Fruit fly (Drosophila melanogaster) whole organism, embryonic: ENCODE data around the gene CG46308.

ENCODE experiments used
- Abd-B ChIP-seq: fragments of 200-800 bp; sonication (Bioruptor generic); optimal IDR thresholded peaks from 2 replicates; lab custom pipeline; 2018; ENCODE audit warnings: missing biosample characterization, mild to moderate bottlenecking, missing genetic modification characterization, moderate library complexity
- CG10959 ChIP-seq: fragments of 200-800 bp; sonication (Bioruptor generic); IDR thresholded peaks from 2 replicates; pipeline ENCODE4 v1.3.6; 2022; ENCODE audit warnings: missing biosample characterization, missing genetic modification characterization
- CG11085 ChIP-seq: fragments of 200-800 bp; sonication (Bioruptor generic); IDR thresholded peaks from 2 replicates; pipeline ENCODE4 v1.3.6; 2022; ENCODE audit warnings: missing biosample characterization, missing genetic modification characterization
- CG12299 ChIP-seq: fragments of 200-800 bp; sonication (Bioruptor generic); optimal IDR thresholded peaks from 2 replicates; lab custom pipeline; 2018; ENCODE audit warnings: missing biosample characterization, mild to moderate bottlenecking, missing genetic modification characterization
- CG13894 ChIP-seq: fragments of 200-800 bp; sonication (Bioruptor generic); optimal IDR thresholded peaks from 3 replicates; lab custom pipeline; 2018; ENCODE audit warnings: missing biosample characterization, mild to moderate bottlenecking, missing genetic modification characterization, moderate library complexity
- CG14050 ChIP-seq: fragments of 200-800 bp; sonication (Bioruptor generic); IDR thresholded peaks from 3 replicates; pipeline ENCODE4 v1.3.6; 2022; ENCODE audit warnings: missing biosample characterization, missing genetic modification characterization
- CG16813 ChIP-seq: fragments of 200-800 bp; sonication (Bioruptor generic); IDR thresholded peaks from 3 replicates; pipeline ENCODE4 v1.3.6; 2022; ENCODE audit warnings: missing biosample characterization, missing genetic modification characterization; ENCODE audit not compliant: partially characterized antibody
- CG1832 ChIP-seq: fragments of 200-800 bp; sonication (Bioruptor generic); optimal IDR thresholded peaks from 2 replicates; lab custom pipeline; 2017; ENCODE audit warnings: missing biosample characterization, mild to moderate bottlenecking, missing genetic modification characterization, inconsistent platforms
- CG2199 ChIP-seq: fragments of 200-800 bp; sonication (Bioruptor generic); IDR thresholded peaks from 3 replicates; pipeline ENCODE4 v1.3.6; 2022; ENCODE audit warnings: missing biosample characterization, missing genetic modification characterization
- CG2712 ChIP-seq: fragments of 200-800 bp; optimal IDR thresholded peaks from 3 replicates; lab custom pipeline; 2019; ENCODE audit warnings: missing biosample characterization, mild to moderate bottlenecking, missing genetic modification characterization, moderate library complexity
- CG3407 ChIP-seq: fragments of 200-800 bp; sonication (Bioruptor generic); optimal IDR thresholded peaks from 2 replicates; lab custom pipeline; 2018; ENCODE audit warnings: missing biosample characterization, mild to moderate bottlenecking, missing genetic modification characterization
- CG34224 ChIP-seq: fragments of 200-800 bp; sonication (Bioruptor generic); IDR thresholded peaks from 3 replicates; pipeline ENCODE4 v1.3.6; 2022; ENCODE audit warnings: missing biosample characterization, missing genetic modification characterization; ENCODE audit not compliant: partially characterized antibody
- CG42726 ChIP-seq: fragments of 200-800 bp; sonication (Bioruptor generic); IDR thresholded peaks from 2 replicates; pipeline ENCODE4 v1.3.6; 2022; ENCODE audit warnings: missing biosample characterization, missing genetic modification characterization; ENCODE audit not compliant: partially characterized antibody
- CG4707 ChIP-seq: fragments of 200-800 bp; sonication (Bioruptor generic); optimal IDR thresholded peaks from 2 replicates; lab custom pipeline; 2018; ENCODE audit warnings: missing biosample characterization, mild to moderate bottlenecking, missing genetic modification characterization, moderate library complexity
- CG6791 ChIP-seq: fragments of 200-800 bp; sonication (Bioruptor generic); IDR thresholded peaks from 3 replicates; pipeline ENCODE4 v1.3.6; 2022; ENCODE audit warnings: missing biosample characterization, missing genetic modification characterization; ENCODE audit not compliant: partially characterized antibody
- CTCF ChIP-seq: fragments of 200-800 bp; sonication (Bioruptor generic); optimal IDR thresholded peaks from 2 replicates; lab custom pipeline; 2017; ENCODE audit warnings: missing biosample characterization, mild to moderate bottlenecking, missing genetic modification characterization, moderate library complexity
- Dip2 ChIP-seq: fragments of 200-800 bp; sonication (Bioruptor generic); IDR thresholded peaks from 2 replicates; pipeline ENCODE4 v1.3.6; 2022; ENCODE audit warnings: missing biosample characterization, missing genetic modification characterization
- Doc2 ChIP-seq: fragments of 200-800 bp; sonication (Bioruptor generic); IDR thresholded peaks from 2 replicates; pipeline ENCODE4 v1.3.6; 2022; ENCODE audit warnings: missing biosample characterization, missing genetic modification characterization
- ERR ChIP-seq: fragments of 200-800 bp; sonication (Bioruptor generic); optimal IDR thresholded peaks from 2 replicates; lab custom pipeline; 2016; ENCODE audit warnings: missing biosample characterization, missing genetic modification characterization
- Ets65A ChIP-seq: fragments of 200-800 bp; sonication (Bioruptor generic); peaks from one replicate; lab custom pipeline; 2016; ENCODE audit warnings: missing biosample characterization, missing genetic modification characterization
- GATAe ChIP-seq: fragments of 200-800 bp; sonication (Bioruptor generic); conservative IDR thresholded peaks from 2 replicates; pipeline ENCODE4 v1.3.6; 2022; ENCODE audit warnings: missing biosample characterization, missing genetic modification characterization
- Hr51 ChIP-seq, 2 experiments: fragments of 200-800 bp; sonication (Bioruptor generic); optimal IDR thresholded peaks; 2 replicates in 1 of 2; 3 replicates in 1 of 2; lab custom pipeline; 2016 to 2018; ENCODE audit warnings: missing biosample characterization in 2 of 2, missing genetic modification characterization in 2 of 2, mild to moderate bottlenecking in 1 of 2, moderate library complexity in 1 of 2
- Pdp1 ChIP-seq, 2 experiments: fragments of 200-800 bp; sonication (Bioruptor generic); optimal IDR thresholded peaks; 3 replicates each; lab custom pipeline; 2016; ENCODE audit warnings: missing biosample characterization in 2 of 2, missing genetic modification characterization in 2 of 2, mild to moderate bottlenecking in 1 of 2, moderate library complexity in 1 of 2
- Ptx1 ChIP-seq: fragments of 200-800 bp; sonication (Bioruptor generic); IDR thresholded peaks from 2 replicates; pipeline ENCODE4 v1.3.6; 2022; ENCODE audit warnings: missing biosample characterization, missing genetic modification characterization
- Taf1 ChIP-seq: fragments of 200-800 bp; sonication (Bioruptor generic); IDR thresholded peaks from 2 replicates; pipeline ENCODE4 v1.3.6; 2022; ENCODE audit warnings: missing biosample characterization, missing genetic modification characterization
- Xbp1 ChIP-seq: fragments of 200-800 bp; sonication (Bioruptor generic); optimal IDR thresholded peaks from 3 replicates; lab custom pipeline; 2016; ENCODE audit warnings: missing biosample characterization, mild to moderate bottlenecking, missing genetic modification characterization
- amos ChIP-seq: fragments of 200-800 bp; sonication (Bioruptor generic); IDR thresholded peaks from 2 replicates; pipeline ENCODE4 v1.3.6; 2022; ENCODE audit warnings: missing biosample characterization, missing genetic modification characterization; ENCODE audit not compliant: partially characterized antibody
- aop ChIP-seq: fragments of 200-800 bp; sonication (Bioruptor generic); IDR thresholded peaks from 2 replicates; pipeline ENCODE4 v1.3.6; 2022; ENCODE audit warnings: missing biosample characterization, missing genetic modification characterization
- cato ChIP-seq: fragments of 200-800 bp; sonication (Bioruptor generic); optimal IDR thresholded peaks from 2 replicates; lab custom pipeline; 2016; ENCODE audit warnings: missing biosample characterization, missing genetic modification characterization, borderline replicate concordance
- da ChIP-seq: fragments of 200-800 bp; sonication (Bioruptor generic); optimal IDR thresholded peaks from 2 replicates; lab custom pipeline; 2016; ENCODE audit warnings: missing biosample characterization, missing genetic modification characterization
- disco-r ChIP-seq: fragments of 200-800 bp; sonication (Bioruptor generic); optimal IDR thresholded peaks from 2 replicates; lab custom pipeline; 2016; ENCODE audit warnings: missing biosample characterization, missing genetic modification characterization
- grn ChIP-seq: fragments of 200-800 bp; sonication (Bioruptor generic); optimal IDR thresholded peaks from 3 replicates; lab custom pipeline; 2017; ENCODE audit warnings: missing biosample characterization, missing genetic modification characterization
- hb ChIP-seq: fragments of 200-800 bp; sonication (Bioruptor generic); IDR thresholded peaks from 3 replicates; pipeline ENCODE4 v1.3.6; 2022; ENCODE audit warnings: missing biosample characterization, missing genetic modification characterization; ENCODE audit not compliant: partially characterized antibody
- inv ChIP-seq: fragments of 200-800 bp; sonication (Bioruptor generic); IDR thresholded peaks from 2 replicates; pipeline ENCODE4 v1.3.6; 2022; ENCODE audit warnings: missing biosample characterization, missing genetic modification characterization; ENCODE audit not compliant: partially characterized antibody
- jumu ChIP-seq: fragments of 200-800 bp; sonication (Bioruptor generic); optimal IDR thresholded peaks from 3 replicates; lab custom pipeline; 2016; ENCODE audit warnings: missing biosample characterization, missing genetic modification characterization
- knrl ChIP-seq: fragments of 200-800 bp; sonication (Bioruptor generic); IDR thresholded peaks from 3 replicates; pipeline ENCODE4 v1.3.6; 2022; ENCODE audit warnings: missing biosample characterization, missing genetic modification characterization; ENCODE audit not compliant: partially characterized antibody
- mld ChIP-seq: fragments of 200-800 bp; sonication (Bioruptor generic); IDR thresholded peaks from 3 replicates; pipeline ENCODE4 v1.3.6; 2022; ENCODE audit warnings: missing biosample characterization, missing genetic modification characterization; ENCODE audit not compliant: partially characterized antibody
- onecut ChIP-seq: fragments of 200-800 bp; sonication (Bioruptor generic); IDR thresholded peaks from 2 replicates; pipeline ENCODE4 v1.3.6; 2022; ENCODE audit warnings: missing biosample characterization, missing genetic modification characterization
- pho ChIP-seq: fragments of 200-800 bp; sonication (Bioruptor generic); optimal IDR thresholded peaks from 2 replicates; lab custom pipeline; 2016; ENCODE audit warnings: missing biosample characterization, missing genetic modification characterization
- pros ChIP-seq: fragments of 200-800 bp; sonication (Bioruptor generic); optimal IDR thresholded peaks from 3 replicates; lab custom pipeline; 2019; ENCODE audit warnings: missing biosample characterization, mild to moderate bottlenecking, missing genetic modification characterization, moderate library complexity
- seq ChIP-seq: fragments of 200-800 bp; sonication (Bioruptor generic); IDR thresholded peaks from 2 replicates; pipeline ENCODE4 v1.3.6; 2022; ENCODE audit warnings: missing biosample characterization, missing genetic modification characterization
- sima ChIP-seq: fragments of 200-800 bp; sonication (Bioruptor generic); optimal IDR thresholded peaks from 2 replicates; lab custom pipeline; 2016; ENCODE audit warnings: missing biosample characterization, missing genetic modification characterization
- slbo ChIP-seq: fragments of 200-800 bp; sonication (Bioruptor generic); IDR thresholded peaks from 2 replicates; pipeline ENCODE4 v1.3.6; 2022; ENCODE audit warnings: missing biosample characterization, missing genetic modification characterization
- stwl ChIP-seq: fragments of 200-800 bp; sonication (Bioruptor generic); optimal IDR thresholded peaks from 3 replicates; lab custom pipeline; 2018; ENCODE audit warnings: missing biosample characterization, mild to moderate bottlenecking, missing genetic modification characterization, moderate library complexity
- ttk ChIP-seq: fragments of 200-800 bp; sonication (Bioruptor generic); IDR thresholded peaks from 2 replicates; pipeline ENCODE4 v2.1.2; 2022; ENCODE audit warnings: missing biosample characterization, missing genetic modification characterization

CG46308 gene

dm6 chr2L:13475254-13475653 lies 13.7 kb downstream of the CG46308 start:
- TF ChIP-seq CG10959 (GFP tag; lab: Robert Waterston, UW) (0 out of 2 replicates have a peak, but pooled peaks have one; percentile 16), CTCF (GFP tag; lab: Kevin White, UChicago) (peak; percentile 61), CG14050 (no peak), slbo (GFP tag; lab: Robert Waterston, UW) (no peak), CG2712 (tag; lab: Kevin White, UChicago) (no peak), disco-r (no peak), Doc2 (no peak), Ets65A (GFP tag; lab: Kevin White, UChicago) (peak; percentile 76), aop (no peak)

- TF ChIP-seq onecut (GFP tag; lab: Robert Waterston, UW) (no peak), ttk (0 out of 2 replicates have a peak, but pooled peaks have one; percentile 15)
Measured at dm6 chr2L:13482258-13482657, 20.7 kb downstream of the CG46308 start.

dm6 chr2L:13497915-13498314 lies 36.3 kb downstream of the CG46308 start:
- TF ChIP-seq jumu (GFP tag; lab: Kevin White, UChicago) (no peak), pho (GFP tag; lab: Kevin White, UChicago) (no peak), CG12299 (tag; lab: Kevin White, UChicago) (no peak), ERR (GFP tag; lab: Kevin White, UChicago) (no peak), Ptx1 (GFP tag; lab: Robert Waterston, UW) (no peak), Ets65A (GFP tag; lab: Kevin White, UChicago) (peak; percentile 69)

- TF ChIP-seq Dip2 (GFP tag; lab: Robert Waterston, UW) (peak; percentile 92), Taf1 (no peak), Xbp1 (GFP tag; lab: Kevin White, UChicago) (peak; percentile 13), Hr51 (GFP tag; optimal IDR thresholded peaks at IDR 0.05; lab: Kevin White, UChicago) (no peak), CG16813 (peak; percentile 64), CG42726 (peak; percentile 80), stwl (peak; percentile 42), grn (GFP tag; lab: Kevin White, UChicago) (no peak), CG13894 (tag; lab: Kevin White, UChicago) (no peak), hb (peak; percentile 53; the same call in 1 of the 3 replicates), knrl (peak; percentile 43; the same call in 1 of the 3 replicates), amos (GFP tag; lab: Robert Waterston, UW) (peak; percentile 70), seq (GFP tag; lab: Robert Waterston, UW) (no peak), CG2199 (GFP tag; lab: Robert Waterston, UW) (peak; percentile 80; the same call in 2 of the 3 replicates), CTCF (GFP tag; lab: Kevin White, UChicago) (peak; percentile 92), GATAe (GFP tag; lab: Robert Waterston, UW) (no peak), inv (GFP tag; lab: Robert Waterston, UW) (0 out of 2 replicates have a peak, but pooled peaks have one; percentile 12), CG3407 (no peak), CG6791 (GFP tag; lab: Robert Waterston, UW) (peak; percentile 59; the same call in 1 of the 3 replicates)
Measured at dm6 chr2L:13500416-13500815, 38.8 kb downstream of the CG46308 start.

- peak in 1 of 2 experiments; percentile 15 for TF ChIP-seq Pdp1 (GFP tag; optimal IDR thresholded peaks at IDR 0.05; lab: Kevin White, UChicago)
- no peak for TF ChIP-seq CG34224 (GFP tag; lab: Robert Waterston, UW)
- TF ChIP-seq pros (GFP tag; lab: Kevin White, UChicago) = no peak
- peak; percentile 66 for TF ChIP-seq Ets65A (GFP tag; lab: Kevin White, UChicago)
- TF ChIP-seq CG11085 (GFP tag; lab: Robert Waterston, UW) = no peak
- TF ChIP-seq CG1832 (GFP tag; lab: Kevin White, UChicago) = peak; percentile 11
- no peak for TF ChIP-seq sima (GFP tag; lab: Kevin White, UChicago)
- TF ChIP-seq mld (GFP tag; lab: Robert Waterston, UW) = 0 out of 3 replicates have a peak, but pooled peaks have one; percentile 45
- TF ChIP-seq CG4707 (GFP tag; lab: Kevin White, UChicago) = no peak
- no peak for TF ChIP-seq Abd-B (GFP tag; lab: Kevin White, UChicago)
- no peak for TF ChIP-seq cato (GFP tag; lab: Kevin White, UChicago)
- no peak for TF ChIP-seq da
Measured at dm6 chr2L:13509533-13510240, 48.1 kb downstream of the CG46308 start.
